Fruit fly (Drosophila melanogaster): ENCODE results near the gene Irk3.

The Irk3 gene

DNA sequence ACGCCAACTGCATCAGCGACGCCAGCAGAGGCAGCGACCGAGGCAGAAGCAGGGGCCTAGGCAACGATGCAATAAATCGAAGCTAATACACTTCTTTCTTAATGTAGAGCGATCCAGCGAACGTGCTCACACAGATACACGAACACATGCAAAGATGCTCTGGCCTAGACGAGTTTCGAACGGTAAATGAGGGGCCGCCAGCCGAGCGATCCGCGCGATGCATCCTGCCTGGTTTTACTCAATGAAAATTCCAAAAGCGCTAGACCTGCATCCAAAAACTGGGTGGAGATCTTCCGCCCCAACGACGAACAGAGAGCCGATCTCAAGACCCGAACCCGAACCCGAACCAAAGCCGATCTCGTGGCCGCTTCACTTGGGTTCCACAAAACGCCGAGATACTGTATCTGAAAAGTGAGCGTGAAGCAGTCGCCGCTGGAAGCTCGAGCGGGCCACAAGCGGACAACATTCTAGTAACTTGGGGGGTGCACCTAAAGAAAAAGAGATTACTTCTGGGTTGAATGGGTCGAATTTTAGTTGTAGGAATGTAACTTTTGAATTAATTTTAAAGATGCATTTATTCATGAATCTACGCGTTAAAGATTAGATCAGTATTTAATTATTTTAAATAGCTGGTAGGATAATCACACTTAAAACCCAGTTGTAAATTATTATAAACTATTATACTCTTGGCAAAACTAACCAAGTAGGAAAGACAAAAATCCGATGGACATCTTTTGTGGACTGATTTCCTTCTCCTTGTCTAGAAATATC, 19.4 kb upstream of the Irk3 start (continued):
- TF ChIP-seq Nf-YC (tag; optimal IDR thresholded peaks at IDR 0.05) (peak; percentile 57), Nf-YB (GFP tag; optimal IDR thresholded peaks at IDR 0.05) (peak; percentile 68), CG2712 (tag; optimal IDR thresholded peaks at IDR 0.05) (peak; percentile 14), Trl (optimal IDR thresholded peaks at IDR 0.05) (peak in 1 of 2 experiments; percentile 15), Trl (GFP tag; optimal IDR thresholded peaks at IDR 0.05) (no peak), CG10979 (tag; optimal IDR thresholded peaks at IDR 0.05) (peak; percentile 9), slbo (GFP tag; IDR thresholded peaks at IDR 0.05) (no peak), CG12769 (tag; optimal IDR thresholded peaks at IDR 0.05) (peak; percentile 24), CG10543 (GFP tag; optimal IDR thresholded peaks at IDR 0.05) (peak; percentile 48), Drgx (GFP tag; IDR thresholded peaks at IDR 0.05) (peak; percentile 19; the same call in 1 of the 2 replicates)

- TF ChIP-seq CG15269 (tag; optimal IDR thresholded peaks at IDR 0.05) (no peak), Dip3 (GFP tag; optimal IDR thresholded peaks at IDR 0.05) (no peak), CG6791 (GFP tag; IDR thresholded peaks at IDR 0.05; ENCODE audit: partially characterized antibody) (0 out of 3 replicates have a peak, but pooled peaks have one; percentile 21), zf30C (GFP tag; optimal IDR thresholded peaks at IDR 0.05) (peak; percentile 43), Jarid2 (GFP tag; optimal IDR thresholded peaks at IDR 0.05) (peak; percentile 55), CG9437 (GFP tag; optimal IDR thresholded peaks at IDR 0.05) (peak; percentile 98), crol (GFP tag; IDR thresholded peaks at IDR 0.05) (0 out of 2 replicates have a peak, but pooled peaks have one; percentile 5), stwl (tag; optimal IDR thresholded peaks at IDR 0.05) (peak; percentile 52)
Observed at dm6 chr2L:18732291-18732690, 18.7 kb upstream of the Irk3 start, which contains the start of gene CG10348. Gene CG10348, minus strand, starts transcription at chr2L:18732524.

DNA sequence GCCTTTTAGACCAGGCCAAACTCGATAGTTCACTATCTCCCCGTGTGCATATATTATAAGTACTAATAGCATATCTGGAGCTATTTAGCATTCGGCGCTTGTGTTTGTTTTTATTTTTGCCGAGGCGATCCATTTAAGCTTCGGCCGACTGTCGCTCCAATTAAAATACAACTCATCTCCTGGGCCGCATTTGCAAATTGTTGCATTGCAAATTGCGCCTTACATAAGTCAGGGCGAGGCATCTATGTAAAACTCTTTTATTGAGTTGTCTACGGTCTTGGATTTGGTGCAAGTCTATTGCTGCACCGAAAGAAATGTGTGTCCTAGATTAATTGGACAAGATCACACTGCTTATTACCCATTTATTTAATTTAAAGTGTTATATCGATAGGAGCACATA, 14.4 kb upstream of the Irk3 start:
- TF ChIP-seq otp (GFP tag; IDR thresholded peaks at IDR 0.05) (no peak), CG32772 (GFP tag; IDR thresholded peaks at IDR 0.05) (no peak), sens (GFP tag) (peak; percentile 62), kay (GFP tag; optimal IDR thresholded peaks at IDR 0.05) (no peak), Elba2 (GFP tag; optimal IDR thresholded peaks at IDR 0.05) (no peak), Ets65A (GFP tag) (peak; percentile 73)

DNA sequence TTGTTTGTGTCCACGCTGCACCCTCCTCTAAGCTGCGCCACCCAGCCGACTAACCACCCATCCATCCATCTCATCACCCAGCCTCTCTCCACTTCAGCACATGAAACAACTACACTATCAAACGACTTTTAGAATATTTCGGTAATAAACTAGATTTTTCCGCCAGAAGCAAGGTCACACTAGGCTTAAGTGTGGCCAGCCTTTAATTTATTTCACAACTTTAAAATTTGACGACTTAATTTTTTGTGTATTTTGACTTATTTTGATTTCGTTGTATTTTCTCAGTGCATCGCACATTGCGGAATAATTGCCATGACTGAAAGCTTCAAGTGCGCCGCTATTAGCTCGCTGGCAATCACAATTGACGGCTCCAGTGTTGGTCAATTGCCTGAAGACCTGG, 11.3 kb upstream of the Irk3 start:
- TF ChIP-seq stwl (tag; optimal IDR thresholded peaks at IDR 0.05), result peak; percentile 75
- no peak for TF ChIP-seq sim (GFP tag; IDR thresholded peaks at IDR 0.05)
- TF ChIP-seq CG12299 (tag; optimal IDR thresholded peaks at IDR 0.05), result no peak
- no peak for TF ChIP-seq Jarid2 (GFP tag; optimal IDR thresholded peaks at IDR 0.05)
- TF ChIP-seq Drgx (GFP tag; IDR thresholded peaks at IDR 0.05), result peak; percentile 64
- TF ChIP-seq CG16813 (GFP tag; IDR thresholded peaks at IDR 0.05; ENCODE audit: partially characterized antibody), result no peak; the same call in 2 of the 3 replicates
- no peak for TF ChIP-seq CG2202 (tag; optimal IDR thresholded peaks at IDR 0.05)
- no peak for TF ChIP-seq jumu (GFP tag; optimal IDR thresholded peaks at IDR 0.05)
- no peak for TF ChIP-seq CG17612 (GFP tag; IDR thresholded peaks at IDR 0.05)
- no peak for TF ChIP-seq Hmr (GFP tag; optimal IDR thresholded peaks at IDR 0.05)

DNA sequence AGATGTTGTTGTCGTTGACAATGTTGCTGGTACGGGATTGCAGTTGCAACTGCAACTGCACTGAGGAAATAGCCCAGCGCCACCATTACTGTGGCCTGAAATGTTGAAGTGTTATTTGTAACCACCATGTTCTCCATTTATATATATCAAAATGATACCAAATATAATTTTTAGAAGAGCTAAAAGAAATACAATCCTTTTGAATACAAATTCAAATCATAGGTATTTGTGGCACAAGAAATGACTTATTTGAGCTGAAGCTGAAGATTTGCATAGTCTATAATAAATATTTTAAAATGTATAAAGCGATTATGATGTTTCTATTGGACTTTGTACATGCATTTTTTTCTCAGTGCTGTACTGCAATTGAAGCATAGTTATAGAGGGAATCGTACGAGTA, 6.0 kb upstream of the Irk3 start:
- TF ChIP-seq ewg (GFP tag; optimal IDR thresholded peaks at IDR 0.05) (no peak), Drgx (GFP tag; IDR thresholded peaks at IDR 0.05) (0 out of 2 replicates have a peak, but pooled peaks have one; percentile 23)

Measured in whole organism, embryonic.